Fruit fly (Drosophila melanogaster) whole organism, embryonic: Measurements from ENCODE around the gene Adat1.

Experiments
- Abd-B ChIP-seq: fragments of 200-800 bp; sonication (Bioruptor generic); optimal IDR thresholded peaks from 2 replicates; lab custom pipeline; 2018; ENCODE audit warnings: missing biosample characterization, mild to moderate bottlenecking, missing genetic modification characterization, moderate library complexity
- Antp ChIP-seq: fragments of 200-800 bp; sonication (Bioruptor generic); optimal IDR thresholded peaks from 3 replicates; lab custom pipeline; 2016; ENCODE audit warnings: missing biosample characterization, missing genetic modification characterization
- B-H1 ChIP-seq: fragments of 200-800 bp; sonication (Bioruptor generic); IDR thresholded peaks from 3 replicates; pipeline ENCODE4 v1.3.6; 2022; ENCODE audit warnings: missing biosample characterization, missing genetic modification characterization
- CG10366 ChIP-seq: fragments of 200-800 bp; sonication (Bioruptor generic); IDR thresholded peaks from 2 replicates; pipeline ENCODE4 v1.3.6; 2022; ENCODE audit warnings: missing biosample characterization, missing genetic modification characterization
- CG11093 ChIP-seq: fragments of 200-800 bp; sonication (Bioruptor generic); IDR thresholded peaks from 3 replicates; pipeline ENCODE4 v1.3.6; 2022; ENCODE audit warnings: missing biosample characterization, missing genetic modification characterization
- CG11723 ChIP-seq: fragments of 200-800 bp; sonication (Bioruptor generic); optimal IDR thresholded peaks from 2 replicates; lab custom pipeline; 2017; ENCODE audit warnings: missing biosample characterization, mild to moderate bottlenecking, missing genetic modification characterization
- CG15073 ChIP-seq: fragments of 200-800 bp; sonication (Bioruptor generic); optimal IDR thresholded peaks from 2 replicates; lab custom pipeline; 2016; ENCODE audit warnings: missing biosample characterization, missing genetic modification characterization
- CG15696 ChIP-seq: fragments of 200-800 bp; sonication (Bioruptor generic); optimal IDR thresholded peaks from 2 replicates; lab custom pipeline; 2019; ENCODE audit warnings: missing biosample characterization, mild to moderate bottlenecking, missing genetic modification characterization, moderate library complexity
- CG16813 ChIP-seq: fragments of 200-800 bp; sonication (Bioruptor generic); IDR thresholded peaks from 3 replicates; pipeline ENCODE4 v1.3.6; 2022; ENCODE audit warnings: missing biosample characterization, missing genetic modification characterization; ENCODE audit not compliant: partially characterized antibody
- CG17385 ChIP-seq: fragments of 200-800 bp; sonication (Bioruptor generic); optimal IDR thresholded peaks from 3 replicates; lab custom pipeline; 2018; ENCODE audit warnings: missing biosample characterization, mild to moderate bottlenecking, missing genetic modification characterization
- CG17802 ChIP-seq: fragments of 200-800 bp; sonication (Bioruptor generic); optimal IDR thresholded peaks from 2 replicates; lab custom pipeline; 2018; ENCODE audit warnings: missing biosample characterization, mild to moderate bottlenecking, missing genetic modification characterization, moderate library complexity
- CG18599 ChIP-seq: fragments of 200-800 bp; sonication (Bioruptor generic); optimal IDR thresholded peaks from 3 replicates; lab custom pipeline; 2017; ENCODE audit warnings: missing biosample characterization, missing genetic modification characterization, mild to moderate bottlenecking, moderate library complexity, missing genetic modification reagents
- CG18764 ChIP-seq: fragments of 200-800 bp; sonication (Bioruptor generic); optimal IDR thresholded peaks from 3 replicates; lab custom pipeline; 2016; ENCODE audit warnings: missing biosample characterization, missing genetic modification characterization
- CG2199 ChIP-seq: fragments of 200-800 bp; sonication (Bioruptor generic); IDR thresholded peaks from 3 replicates; pipeline ENCODE4 v1.3.6; 2022; ENCODE audit warnings: missing biosample characterization, missing genetic modification characterization
- CG2202 ChIP-seq: fragments of 200-800 bp; sonication (Bioruptor generic); optimal IDR thresholded peaks from 2 replicates; lab custom pipeline; 2018; ENCODE audit warnings: missing biosample characterization, mild to moderate bottlenecking, missing genetic modification characterization
- CG31441 ChIP-seq: fragments of 200-800 bp; sonication (Bioruptor generic); IDR thresholded peaks from 2 replicates; pipeline ENCODE4 v1.3.6; 2022; ENCODE audit warnings: missing biosample characterization, missing genetic modification characterization
- CG4328 ChIP-seq: fragments of 200-800 bp; sonication (Bioruptor generic); optimal IDR thresholded peaks from 3 replicates; lab custom pipeline; 2017; ENCODE audit warnings: missing biosample characterization, missing genetic modification reagents, missing genetic modification characterization
- CG4424 ChIP-seq: fragments of 200-800 bp; sonication (Bioruptor generic); optimal IDR thresholded peaks from 3 replicates; lab custom pipeline; 2016; ENCODE audit warnings: missing biosample characterization, missing genetic modification characterization
- CG8089 ChIP-seq: fragments of 200-800 bp; sonication (Bioruptor generic); optimal IDR thresholded peaks from 3 replicates; lab custom pipeline; 2016; ENCODE audit warnings: missing biosample characterization, missing genetic modification characterization
- CG9437 ChIP-seq: fragments of 200-800 bp; sonication (Bioruptor generic); optimal IDR thresholded peaks from 2 replicates; lab custom pipeline; 2018; ENCODE audit warnings: missing biosample characterization, mild to moderate bottlenecking, missing genetic modification characterization
- CG9609 ChIP-seq: fragments of 200-800 bp; sonication (Bioruptor generic); optimal IDR thresholded peaks from 3 replicates; lab custom pipeline; 2016; ENCODE audit warnings: missing biosample characterization, missing genetic modification characterization
- Chrac-16 ChIP-seq: fragments of 200-800 bp; sonication (Bioruptor generic); optimal IDR thresholded peaks from 3 replicates; lab custom pipeline; 2016; ENCODE audit warnings: missing biosample characterization, missing genetic modification characterization
- D ChIP-seq, 2 experiments: fragments of 200-800 bp in 1 of 2; fragments of >200 bp in 1 of 2; sonication (Bioruptor generic) in 1 of 2; optimal IDR thresholded peaks; 2 replicates in 1 of 2; 3 replicates in 1 of 2; lab custom pipeline; 2017; ENCODE audit warnings: mild to moderate bottlenecking in 1 of 2, missing biosample characterization in 1 of 2, missing genetic modification characterization in 1 of 2, missing genetic modification reagents in 1 of 2
- Dp ChIP-seq: fragments of 200-800 bp; sonication (Bioruptor generic); optimal IDR thresholded peaks from 2 replicates; lab custom pipeline; 2018; ENCODE audit warnings: missing biosample characterization, mild to moderate bottlenecking, missing genetic modification characterization, moderate library complexity
- Dref ChIP-seq: fragments of 200-800 bp; sonication (Bioruptor generic); IDR thresholded peaks from 2 replicates; pipeline ENCODE4 v1.3.6; 2022; ENCODE audit warnings: missing biosample characterization, missing genetic modification characterization
- GATAe ChIP-seq: fragments of 200-800 bp; sonication (Bioruptor generic); conservative IDR thresholded peaks from 2 replicates; pipeline ENCODE4 v1.3.6; 2022; ENCODE audit warnings: missing biosample characterization, missing genetic modification characterization
- H15 ChIP-seq: fragments of 200-800 bp; sonication (Bioruptor generic); IDR thresholded peaks from 3 replicates; pipeline ENCODE4 v1.3.6; 2022; ENCODE audit warnings: missing biosample characterization, missing genetic modification characterization
- HLHmδ ChIP-seq: fragments of 200-800 bp; sonication (Bioruptor generic); optimal IDR thresholded peaks from 2 replicates; lab custom pipeline; 2018; ENCODE audit warnings: missing biosample characterization, mild to moderate bottlenecking, missing genetic modification characterization, moderate library complexity
- Hmr ChIP-seq: fragments of 200-800 bp; sonication (Bioruptor generic); optimal IDR thresholded peaks from 3 replicates; lab custom pipeline; 2017; ENCODE audit warnings: mild to moderate bottlenecking, missing biosample characterization, missing genetic modification reagents, missing genetic modification characterization
- Hmx ChIP-seq: fragments of 200-800 bp; sonication (Bioruptor generic); optimal IDR thresholded peaks from 2 replicates; lab custom pipeline; 2016; ENCODE audit warnings: missing biosample characterization, missing genetic modification characterization
- Lhr ChIP-seq: fragments of 200-800 bp; sonication (Bioruptor generic); optimal IDR thresholded peaks from 3 replicates; lab custom pipeline; 2017; ENCODE audit warnings: mild to moderate bottlenecking, missing biosample characterization, missing genetic modification reagents, missing genetic modification characterization
- Oaz ChIP-seq: fragments of 200-800 bp; sonication (Bioruptor generic); IDR thresholded peaks from 2 replicates; pipeline ENCODE4 v1.3.6; 2022; ENCODE audit warnings: missing biosample characterization, missing genetic modification characterization
- Sry-β ChIP-seq: fragments of 200-800 bp; sonication (Bioruptor generic); optimal IDR thresholded peaks from 2 replicates; lab custom pipeline; 2018; ENCODE audit warnings: missing biosample characterization, mild to moderate bottlenecking, missing genetic modification characterization, moderate library complexity
- Sry-δ ChIP-seq: fragments of 200-800 bp; sonication (Bioruptor generic); optimal IDR thresholded peaks from 2 replicates; lab custom pipeline; 2016; ENCODE audit warnings: missing biosample characterization, missing genetic modification characterization
- Tbp ChIP-seq: fragments of >200 bp; optimal IDR thresholded peaks from 2 replicates; lab custom pipeline; 2018; ENCODE audit warnings: missing biosample characterization, missing genetic modification characterization
- ac ChIP-seq: fragments of 200-800 bp; sonication (Bioruptor generic); optimal IDR thresholded peaks from 3 replicates; lab custom pipeline; 2017; ENCODE audit warnings: missing biosample characterization, mild to moderate bottlenecking, missing genetic modification characterization
- bab2 ChIP-seq: fragments of 200-800 bp; sonication (Bioruptor generic); optimal IDR thresholded peaks from 2 replicates; lab custom pipeline; 2016; ENCODE audit warnings: missing biosample characterization, missing genetic modification characterization
- chif ChIP-seq, 2 experiments: fragments of 200-800 bp; sonication (Bioruptor generic); optimal IDR thresholded peaks; 3 replicates each; lab custom pipeline; 2016; ENCODE audit warnings: missing biosample characterization in 2 of 2, missing genetic modification characterization in 2 of 2
- da ChIP-seq: fragments of 200-800 bp; sonication (Bioruptor generic); optimal IDR thresholded peaks from 2 replicates; lab custom pipeline; 2016; ENCODE audit warnings: missing biosample characterization, missing genetic modification characterization
- ewg ChIP-seq: fragments of 200-800 bp; sonication (Bioruptor generic); optimal IDR thresholded peaks from 3 replicates; lab custom pipeline; 2017; ENCODE audit warnings: mild to moderate bottlenecking, missing biosample characterization, missing genetic modification reagents, missing genetic modification characterization
- maf-S ChIP-seq: fragments of 200-800 bp; sonication (Bioruptor generic); optimal IDR thresholded peaks from 2 replicates; lab custom pipeline; 2016; ENCODE audit warnings: missing biosample characterization, missing genetic modification characterization
- mld ChIP-seq: fragments of 200-800 bp; sonication (Bioruptor generic); IDR thresholded peaks from 3 replicates; pipeline ENCODE4 v1.3.6; 2022; ENCODE audit warnings: missing biosample characterization, missing genetic modification characterization; ENCODE audit not compliant: partially characterized antibody
- nerfin-2 ChIP-seq: fragments of 200-800 bp; sonication (Bioruptor generic); IDR thresholded peaks from 2 replicates; pipeline ENCODE4 v1.3.6; 2022; ENCODE audit warnings: missing biosample characterization, missing genetic modification characterization; ENCODE audit not compliant: partially characterized antibody
- pnt ChIP-seq: fragments of 200-800 bp; sonication (Bioruptor generic); optimal IDR thresholded peaks from 3 replicates; lab custom pipeline; 2016; ENCODE audit warnings: missing biosample characterization, missing genetic modification characterization
- salm ChIP-seq: fragments of 200-800 bp; sonication (Bioruptor generic); optimal IDR thresholded peaks from 2 replicates; lab custom pipeline; 2018; ENCODE audit warnings: missing biosample characterization, mild to moderate bottlenecking, missing genetic modification characterization
- stc ChIP-seq: fragments of 200-800 bp; sonication (Bioruptor generic); IDR thresholded peaks from 2 replicates; pipeline ENCODE4 v1.3.6; 2022; ENCODE audit warnings: missing biosample characterization, missing genetic modification characterization
- sug ChIP-seq: fragments of 200-800 bp; optimal IDR thresholded peaks from 2 replicates; lab custom pipeline; 2019; ENCODE audit warnings: missing biosample characterization, mild to moderate bottlenecking, missing genetic modification characterization, moderate library complexity
- toy ChIP-seq: fragments of 200-800 bp; sonication (Bioruptor generic); IDR thresholded peaks from 2 replicates; pipeline ENCODE4 v1.3.6; 2022; ENCODE audit warnings: missing biosample characterization, missing genetic modification characterization
- vvl ChIP-seq: fragments of 200-800 bp; sonication (Bioruptor generic); IDR thresholded peaks from 2 replicates; pipeline ENCODE4 v1.3.6; 2022; ENCODE audit warnings: missing biosample characterization, missing genetic modification characterization
- zfh1 ChIP-seq: fragments of 200-800 bp; sonication (Bioruptor generic); IDR thresholded peaks from 3 replicates; pipeline ENCODE4 v1.3.6; 2022; ENCODE audit warnings: missing biosample characterization, missing genetic modification characterization
- zfh2 ChIP-seq: fragments of 200-800 bp; sonication (Bioruptor generic); optimal IDR thresholded peaks from 2 replicates; lab custom pipeline; 2016; ENCODE audit warnings: missing biosample characterization, missing genetic modification characterization

The Adat1 gene

DNA sequence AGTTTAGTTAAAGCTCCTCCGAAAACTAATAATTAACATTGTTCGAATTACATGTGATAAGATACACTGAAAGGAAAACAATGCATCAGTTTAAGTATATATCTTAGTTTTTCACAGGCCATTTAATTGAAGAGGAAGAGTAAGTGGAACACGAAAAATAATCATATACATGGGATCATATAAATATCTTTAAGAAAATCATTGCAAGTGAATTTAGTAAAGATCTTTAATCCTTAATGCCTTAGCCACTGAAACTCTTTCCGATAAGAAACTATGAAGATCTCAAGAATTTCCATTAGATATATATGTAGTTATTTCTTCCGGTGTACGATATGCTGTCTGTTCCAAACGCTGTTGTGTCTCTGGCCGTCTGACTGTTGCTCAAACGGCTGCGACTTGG, 32.6 kb downstream of the Adat1 start (continued):
- TF ChIP-seq GATAe (GFP tag; lab: Robert Waterston, UW) (no peak), B-H1 (GFP tag; lab: Robert Waterston, UW) (peak; percentile 33; the same call in 1 of the 3 replicates), CG31441 (GFP tag; lab: Robert Waterston, UW) (peak; percentile 58; the same call in 1 of the 2 replicates), sug (no peak), zfh1 (GFP tag; lab: Robert Waterston, UW) (peak; percentile 51), Sry-β (GFP tag; lab: Kevin White, UChicago) (no peak), Abd-B (GFP tag; lab: Kevin White, UChicago) (peak; percentile 67), CG15696 (no peak), CG16813 (GFP tag; lab: Robert Waterston, UW) (no peak), zfh2 (GFP tag; lab: Kevin White, UChicago) (peak; percentile 21), Antp (peak; percentile 19), CG11723 (GFP tag; lab: Kevin White, UChicago) (no peak), Dp (no peak), Tbp (no peak), maf-S (GFP tag; lab: Kevin White, UChicago) (no peak), Hmx (peak; percentile 11), CG18599 (peak; percentile 61), Lhr (GFP tag; lab: Kevin White, UChicago) (no peak), toy (no peak), CG17802 (no peak), Dref (GFP tag; lab: Robert Waterston, UW) (no peak), Hmr (GFP tag; lab: Kevin White, UChicago) (peak; percentile 77), da (GFP tag; lab: Kevin White, UChicago) (peak; percentile 38), CG10366 (GFP tag; lab: Robert Waterston, UW) (peak; percentile 58), CG2199 (GFP tag; lab: Robert Waterston, UW) (no peak), nerfin-2 (no peak), CG4424 (GFP tag; lab: Kevin White, UChicago) (peak; percentile 45), Sry-δ (peak; percentile 9), CG4328 (GFP tag; lab: Kevin White, UChicago) (no peak), Chrac-16 (GFP tag; lab: Kevin White, UChicago) (peak; percentile 11), chif (GFP tag; optimal IDR thresholded peaks at IDR 0.05; lab: Kevin White, UChicago) (peak; percentile 33 to 44), Oaz (GFP tag; lab: Robert Waterston, UW) (no peak), CG17385 (peak; percentile 75), CG11093 (GFP tag; lab: Robert Waterston, UW) (no peak), H15 (no peak), bab2 (GFP tag; lab: Kevin White, UChicago) (peak; percentile 51), salm (tag; lab: Kevin White, UChicago) (peak; percentile 68), CG18764 (GFP tag; lab: Kevin White, UChicago) (no peak), vvl (GFP tag; lab: Robert Waterston, UW) (peak; percentile 52), HLHmδ (GFP tag; lab: Kevin White, UChicago) (no peak), D (optimal IDR thresholded peaks at IDR 0.05; lab: Kevin White, UChicago) (no peak), D (GFP tag; optimal IDR thresholded peaks at IDR 0.05; lab: Kevin White, UChicago) (peak; percentile 1), ewg (GFP tag; lab: Kevin White, UChicago) (peak; percentile 55), pnt (peak; percentile 12), mld (no peak), CG15073 (GFP tag; lab: Kevin White, UChicago) (no peak), CG2202 (tag; lab: Kevin White, UChicago) (no peak), CG9609 (peak; percentile 18), ac (GFP tag; lab: Kevin White, UChicago) (no peak), CG9437 (peak; percentile 69), stc (GFP tag; lab: Robert Waterston, UW) (peak; percentile 63), CG8089 (GFP tag; lab: Kevin White, UChicago) (no peak)
